Worm (Caenorhabditis elegans) whole organism, midembryonic: ENCODE results near the gene C29A12.6.

Experiments used
- ref-1 ChIP-seq: fragments of 200-800 bp; sonication (Bioruptor generic); conservative IDR thresholded peaks from 2 replicates; pipeline ENCODE4 v1.3.6; 2022; ENCODE audit warnings: missing genetic modification reagents, missing genetic modification characterization, missing compliant biosample characterization
- ztf-23 ChIP-seq: fragments of 200-800 bp; sonication (Bioruptor generic); IDR thresholded peaks from 2 replicates; pipeline ENCODE4 v1.3.6; 2022; ENCODE audit warnings: missing genetic modification reagents, missing genetic modification characterization, missing compliant biosample characterization

- TF ChIP-seq ref-1, result no peak
- TF ChIP-seq ztf-23 (GFP tag; lab: Robert Waterston, UW), result no peak
These were observed 51.1 kb downstream of the C29A12.6 start, which contains the start of gene F32D8.7 for ce11 chrV:10898107-10898506.
